Fruit fly (Drosophila melanogaster) whole organism, embryonic: ENCODE measurements around the gene Polr1F.
A peak's percentile ranks its signal among the peaks of the same experiment; 100 is the strongest.

Source experiments
- ATbp ChIP-seq: fragments of 200-800 bp; sonication (Bioruptor generic); optimal IDR thresholded peaks from 2 replicates; lab custom pipeline; 2017; ENCODE audit warnings: missing biosample characterization, mild to moderate bottlenecking, missing genetic modification characterization, missing genetic modification reagents
- Abd-B ChIP-seq: fragments of 200-800 bp; sonication (Bioruptor generic); optimal IDR thresholded peaks from 2 replicates; lab custom pipeline; 2018; ENCODE audit warnings: missing biosample characterization, mild to moderate bottlenecking, missing genetic modification characterization, moderate library complexity
- BEAF-32 ChIP-seq: fragments of 200-800 bp; sonication (Bioruptor generic); optimal IDR thresholded peaks from 3 replicates; lab custom pipeline; 2017; ENCODE audit warnings: missing biosample characterization, missing genetic modification characterization, mild to moderate bottlenecking, moderate library complexity, missing genetic modification reagents
- CG11456 ChIP-seq: fragments of 200-800 bp; sonication (Bioruptor generic); IDR thresholded peaks from 3 replicates; pipeline ENCODE4 v1.3.6; 2022; ENCODE audit warnings: missing biosample characterization, missing genetic modification characterization
- CG12104 ChIP-seq: fragments of 200-800 bp; sonication (Bioruptor generic); optimal IDR thresholded peaks from 3 replicates; lab custom pipeline; 2016; ENCODE audit warnings: missing biosample characterization, missing genetic modification characterization
- CG12299 ChIP-seq: fragments of 200-800 bp; sonication (Bioruptor generic); optimal IDR thresholded peaks from 2 replicates; lab custom pipeline; 2018; ENCODE audit warnings: missing biosample characterization, mild to moderate bottlenecking, missing genetic modification characterization
- CG1233 ChIP-seq: fragments of 200-800 bp; sonication (Bioruptor generic); optimal IDR thresholded peaks from 4 replicates; lab custom pipeline; 2018; ENCODE audit warnings: missing biosample characterization, mild to moderate bottlenecking, missing genetic modification characterization
- CG14710 ChIP-seq: fragments of 200-800 bp; sonication (Bioruptor generic); optimal IDR thresholded peaks from 3 replicates; lab custom pipeline; 2019; ENCODE audit warnings: missing biosample characterization, mild to moderate bottlenecking, missing genetic modification characterization, moderate library complexity
- CG16813 ChIP-seq: fragments of 200-800 bp; sonication (Bioruptor generic); IDR thresholded peaks from 3 replicates; pipeline ENCODE4 v1.3.6; 2022; ENCODE audit warnings: missing biosample characterization, missing genetic modification characterization; ENCODE audit not compliant: partially characterized antibody
- CG17361 ChIP-seq: fragments of 200-800 bp; sonication (Bioruptor generic); IDR thresholded peaks from 3 replicates; pipeline ENCODE4 v1.3.6; 2022; ENCODE audit warnings: missing biosample characterization, missing genetic modification characterization
- CG1792 ChIP-seq: fragments of 200-800 bp; sonication (Bioruptor generic); optimal IDR thresholded peaks from 2 replicates; lab custom pipeline; 2016; ENCODE audit warnings: missing biosample characterization, missing genetic modification characterization
- CG30431 ChIP-seq: fragments of 200-800 bp; sonication (Bioruptor generic); optimal IDR thresholded peaks from 2 replicates; lab custom pipeline; 2017; ENCODE audit warnings: missing biosample characterization, missing genetic modification characterization
- CG31388 ChIP-seq: fragments of 200-800 bp; sonication (Bioruptor generic); optimal IDR thresholded peaks from 2 replicates; lab custom pipeline; 2016; ENCODE audit warnings: missing biosample characterization, missing genetic modification characterization
- CG32532 ChIP-seq: fragments of 200-800 bp; sonication (Bioruptor generic); IDR thresholded peaks from 2 replicates; pipeline ENCODE4 v1.3.6; 2022; ENCODE audit warnings: missing biosample characterization, missing genetic modification characterization
- CG32767 ChIP-seq: fragments of 200-800 bp; sonication (Bioruptor generic); IDR thresholded peaks from 2 replicates; pipeline ENCODE4 v1.3.6; 2022; ENCODE audit warnings: missing biosample characterization, missing genetic modification characterization
- CG33213 ChIP-seq: fragments of 200-800 bp; sonication (Bioruptor generic); optimal IDR thresholded peaks from 3 replicates; lab custom pipeline; 2016; ENCODE audit warnings: missing biosample characterization, missing genetic modification characterization
- CG4424 ChIP-seq: fragments of 200-800 bp; sonication (Bioruptor generic); optimal IDR thresholded peaks from 3 replicates; lab custom pipeline; 2016; ENCODE audit warnings: missing biosample characterization, missing genetic modification characterization
- CG4730 ChIP-seq: fragments of 200-800 bp; sonication (Bioruptor generic); IDR thresholded peaks from 2 replicates; pipeline ENCODE4 v1.3.6; 2022; ENCODE audit warnings: missing biosample characterization, missing genetic modification characterization
- CG4820 ChIP-seq: fragments of 200-800 bp; sonication (Bioruptor generic); optimal IDR thresholded peaks from 3 replicates; lab custom pipeline; 2016; ENCODE audit warnings: missing biosample characterization, missing genetic modification characterization
- CG6689 ChIP-seq: fragments of 200-800 bp; sonication (Bioruptor generic); IDR thresholded peaks from 2 replicates; pipeline ENCODE4 v1.3.6; 2022; ENCODE audit warnings: missing biosample characterization, missing genetic modification characterization
- CG9727 ChIP-seq: fragments of 200-800 bp; sonication (Bioruptor generic); optimal IDR thresholded peaks from 3 replicates; lab custom pipeline; 2017; ENCODE audit warnings: missing biosample characterization, mild to moderate bottlenecking, missing genetic modification characterization
- Chrac-16 ChIP-seq: fragments of 200-800 bp; sonication (Bioruptor generic); optimal IDR thresholded peaks from 3 replicates; lab custom pipeline; 2016; ENCODE audit warnings: missing biosample characterization, missing genetic modification characterization
- CoRest ChIP-seq: fragments of 200-800 bp; sonication (Bioruptor generic); optimal IDR thresholded peaks from 3 replicates; lab custom pipeline; 2018; ENCODE audit warnings: missing biosample characterization, mild to moderate bottlenecking, missing genetic modification characterization, moderate library complexity
- Drgx ChIP-seq: fragments of 200-800 bp; sonication (Bioruptor generic); IDR thresholded peaks from 2 replicates; pipeline ENCODE4 v1.3.6; 2022; ENCODE audit warnings: missing biosample characterization, missing genetic modification characterization
- ERR ChIP-seq: fragments of 200-800 bp; sonication (Bioruptor generic); optimal IDR thresholded peaks from 2 replicates; lab custom pipeline; 2016; ENCODE audit warnings: missing biosample characterization, missing genetic modification characterization
- Fer3 ChIP-seq: fragments of 200-800 bp; sonication (Bioruptor generic); optimal IDR thresholded peaks from 2 replicates; lab custom pipeline; 2018; ENCODE audit warnings: missing biosample characterization, mild to moderate bottlenecking, missing genetic modification characterization, moderate library complexity
- Nf-YC ChIP-seq: fragments of 200-800 bp; optimal IDR thresholded peaks from 3 replicates; lab custom pipeline; 2019; ENCODE audit warnings: missing biosample characterization, mild to moderate bottlenecking, missing genetic modification characterization, moderate library complexity
- NfI ChIP-seq: fragments of 200-800 bp; sonication (Bioruptor generic); optimal IDR thresholded peaks from 3 replicates; lab custom pipeline; 2018; ENCODE audit warnings: missing biosample characterization, mild to moderate bottlenecking, missing genetic modification characterization, moderate library complexity
- Scr ChIP-seq: fragments of 200-800 bp; sonication (Bioruptor generic); IDR thresholded peaks from 2 replicates; pipeline ENCODE4 v1.3.6; 2022; ENCODE audit warnings: missing biosample characterization, missing genetic modification characterization; ENCODE audit not compliant: partially characterized antibody
- Sox100B ChIP-seq: fragments of 200-800 bp; sonication (Bioruptor generic); optimal IDR thresholded peaks from 3 replicates; lab custom pipeline; 2018; ENCODE audit warnings: missing biosample characterization, mild to moderate bottlenecking, missing genetic modification characterization
- Usf ChIP-seq: fragments of 200-800 bp; sonication (Bioruptor generic); optimal IDR thresholded peaks from 2 replicates; lab custom pipeline; 2017; ENCODE audit warnings: missing genotype, missing biosample characterization, missing genetic modification characterization
- ap ChIP-seq: fragments of 200-800 bp; sonication (Bioruptor generic); IDR thresholded peaks from 2 replicates; pipeline ENCODE4 v1.3.6; 2022; ENCODE audit warnings: missing biosample characterization, missing genetic modification characterization
- bcd ChIP-seq: fragments of 200-800 bp; sonication (Bioruptor generic); optimal IDR thresholded peaks from 2 replicates; lab custom pipeline; 2017; ENCODE audit warnings: missing biosample characterization, mild to moderate bottlenecking, missing genetic modification characterization
- croc ChIP-seq: fragments of 200-800 bp; sonication (Bioruptor generic); conservative IDR thresholded peaks from 3 replicates; pipeline ENCODE4 v1.3.6; 2022; ENCODE audit warnings: missing biosample characterization, missing genetic modification characterization
- cwo ChIP-seq: fragments of 200-800 bp; sonication (Bioruptor generic); optimal IDR thresholded peaks from 3 replicates; lab custom pipeline; 2017; ENCODE audit warnings: missing biosample characterization, missing genetic modification characterization, mild to moderate bottlenecking, moderate library complexity, missing genetic modification reagents
- ems ChIP-seq: fragments of 200-800 bp; sonication (Bioruptor generic); optimal IDR thresholded peaks from 3 replicates; lab custom pipeline; 2016; ENCODE audit warnings: missing biosample characterization, missing genetic modification characterization
- esg ChIP-seq: fragments of 200-800 bp; sonication (Bioruptor generic); conservative IDR thresholded peaks from 2 replicates; pipeline ENCODE4 v1.3.6; 2022; ENCODE audit warnings: missing biosample characterization, missing genetic modification characterization
- gfzf ChIP-seq: fragments of 200-800 bp; sonication (Bioruptor generic); optimal IDR thresholded peaks from 2 replicates; lab custom pipeline; 2016; ENCODE audit warnings: missing biosample characterization, mild to moderate bottlenecking, missing genetic modification characterization, moderate library complexity
- gsb ChIP-seq: fragments of 200-800 bp; sonication (Bioruptor generic); IDR thresholded peaks from 2 replicates; pipeline ENCODE4 v1.3.6; 2022; ENCODE audit warnings: missing biosample characterization, missing genetic modification characterization
- lmd ChIP-seq: fragments of 200-800 bp; sonication (Bioruptor generic); IDR thresholded peaks from 2 replicates; pipeline ENCODE4 v1.3.6; 2022; ENCODE audit warnings: missing biosample characterization, missing genetic modification characterization
- luna ChIP-seq: fragments of 200-800 bp; sonication (Bioruptor generic); optimal IDR thresholded peaks from 2 replicates; lab custom pipeline; 2016; ENCODE audit warnings: missing biosample characterization, missing genetic modification characterization
- nom ChIP-seq: fragments of 200-800 bp; sonication (Bioruptor generic); optimal IDR thresholded peaks from 2 replicates; lab custom pipeline; 2017; ENCODE audit warnings: missing biosample characterization, missing genetic modification characterization, mild to moderate bottlenecking, moderate library complexity, missing genetic modification reagents
- p53 ChIP-seq: fragments of 200-800 bp; sonication (Bioruptor generic); optimal IDR thresholded peaks from 2 replicates; lab custom pipeline; 2016; ENCODE audit warnings: missing biosample characterization, missing genetic modification characterization
- pros ChIP-seq: fragments of 200-800 bp; sonication (Bioruptor generic); optimal IDR thresholded peaks from 3 replicates; lab custom pipeline; 2019; ENCODE audit warnings: missing biosample characterization, mild to moderate bottlenecking, missing genetic modification characterization, moderate library complexity
- ro ChIP-seq: fragments of 200-800 bp; sonication (Bioruptor generic); IDR thresholded peaks from 2 replicates; pipeline ENCODE4 v1.3.6; 2022; ENCODE audit warnings: missing biosample characterization, missing genetic modification characterization
- row ChIP-seq: fragments of 200-800 bp; sonication (Bioruptor generic); IDR thresholded peaks from 3 replicates; pipeline ENCODE4 v1.3.6; 2022; ENCODE audit warnings: missing biosample characterization, missing genetic modification characterization
- tll ChIP-seq, 2 experiments: fragments of 200-800 bp in 1 of 2; fragments of >200 bp in 1 of 2; sonication (Bioruptor generic) in 1 of 2; optimal IDR thresholded peaks; 2 replicates each; lab custom pipeline; 2017 to 2019; ENCODE audit warnings: missing biosample characterization in 2 of 2, missing genetic modification characterization in 2 of 2, mild to moderate bottlenecking in 1 of 2, moderate library complexity in 1 of 2
- trh ChIP-seq: fragments of 200-800 bp; sonication (Bioruptor generic); optimal IDR thresholded peaks from 2 replicates; lab custom pipeline; 2016; ENCODE audit warnings: missing biosample characterization, missing genetic modification characterization
- zen ChIP-seq: fragments of 200-800 bp; sonication (Bioruptor generic); optimal IDR thresholded peaks from 3 replicates; lab custom pipeline; 2018; ENCODE audit warnings: missing biosample characterization, mild to moderate bottlenecking, missing genetic modification characterization, moderate library complexity
- zf30C ChIP-seq: fragments of 200-800 bp; sonication (Bioruptor generic); optimal IDR thresholded peaks from 3 replicates; lab custom pipeline; 2018; ENCODE audit warnings: missing biosample characterization, mild to moderate bottlenecking, missing genetic modification characterization

Gene Polr1F

DNA sequence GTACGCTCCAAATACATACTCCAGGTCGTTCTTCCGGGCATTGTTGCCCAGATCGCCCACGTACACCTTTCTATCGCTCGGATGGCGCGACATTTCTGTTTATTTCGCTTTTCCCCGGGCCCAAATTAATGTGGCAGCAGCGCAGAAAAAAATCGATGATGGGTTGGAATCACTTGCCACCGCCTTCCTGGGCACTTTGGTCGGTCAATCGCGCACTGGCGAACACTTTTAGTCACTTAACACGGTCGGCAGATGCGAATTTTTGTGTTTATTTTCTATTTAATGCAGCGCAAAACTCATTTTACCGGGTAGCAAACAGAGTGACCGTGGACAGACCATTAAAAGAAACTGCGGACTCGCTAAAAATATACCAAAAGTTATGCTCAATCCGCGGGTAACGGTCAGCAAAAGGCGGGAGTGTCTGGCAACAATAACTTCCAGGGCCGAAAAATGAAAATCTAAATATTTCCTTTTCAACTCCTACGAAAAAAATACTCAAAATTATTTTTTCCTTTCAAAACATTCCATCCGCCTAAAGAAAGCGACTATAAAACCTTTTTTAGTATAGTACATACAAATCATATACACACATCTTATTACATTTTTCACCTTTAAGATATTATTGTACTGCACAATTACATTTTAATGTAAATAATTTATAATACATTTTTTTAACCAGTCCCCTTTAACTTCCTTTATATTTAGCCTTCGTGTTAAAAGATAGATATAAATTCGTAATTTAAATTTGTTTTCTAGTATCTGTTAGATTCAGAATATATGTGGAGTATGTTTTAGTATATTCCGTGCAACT is 12.4 kb upstream of the Polr1F start, which contains the start of gene x16 (continued):
- TF ChIP-seq CG31388 (GFP tag; lab: Kevin White, UChicago), result no peak
- no peak for TF ChIP-seq Drgx
- no peak for TF ChIP-seq pros (GFP tag; lab: Kevin White, UChicago)
- no peak for TF ChIP-seq CG17361 (GFP tag; lab: Robert Waterston, UW)
- peak; percentile 37 for TF ChIP-seq BEAF-32 (GFP tag; lab: Kevin White, UChicago)
- TF ChIP-seq Abd-B, result no peak
- TF ChIP-seq zen (tag; lab: Kevin White, UChicago), result no peak
- TF ChIP-seq cwo (GFP tag; lab: Kevin White, UChicago), result no peak
- TF ChIP-seq CG4820 (GFP tag; lab: Kevin White, UChicago), result no peak
- no peak for TF ChIP-seq Chrac-16 (GFP tag; lab: Kevin White, UChicago)
- no peak for TF ChIP-seq CG30431 (GFP tag; lab: Kevin White, UChicago)
- TF ChIP-seq CoRest (tag; lab: Kevin White, UChicago), result no peak
- TF ChIP-seq Sox100B (GFP tag; lab: Kevin White, UChicago), result no peak
- TF ChIP-seq CG12299 (tag; lab: Kevin White, UChicago), result no peak
- no peak for TF ChIP-seq CG6689 (GFP tag; lab: Robert Waterston, UW)
- TF ChIP-seq CG14710 (tag; lab: Kevin White, UChicago), result peak; percentile 50
- no peak for TF ChIP-seq CG4730 (GFP tag; lab: Robert Waterston, UW)
- no peak for TF ChIP-seq p53 (GFP tag; lab: Kevin White, UChicago)
- TF ChIP-seq CG16813, result no peak
- TF ChIP-seq croc (GFP tag; lab: Robert Waterston, UW), result no peak
- no peak for TF ChIP-seq Fer3 (tag; lab: Kevin White, UChicago)
- no peak for TF ChIP-seq CG32767 (GFP tag; lab: Robert Waterston, UW)
- no peak for TF ChIP-seq ATbp (GFP tag; lab: Kevin White, UChicago)
- no peak for TF ChIP-seq nom (GFP tag; lab: Kevin White, UChicago)
- no peak for TF ChIP-seq trh (GFP tag; lab: Kevin White, UChicago)
- TF ChIP-seq CG4424 (GFP tag; lab: Kevin White, UChicago), result peak; percentile 23
- no peak for TF ChIP-seq ems (GFP tag; lab: Kevin White, UChicago)
- no peak for TF ChIP-seq zf30C
- no peak for TF ChIP-seq luna (GFP tag; lab: Kevin White, UChicago)
- no peak for TF ChIP-seq CG11456 (GFP tag; lab: Robert Waterston, UW)
- no peak for TF ChIP-seq CG32532
- TF ChIP-seq CG12104 (GFP tag; lab: Kevin White, UChicago), result no peak
- no peak for TF ChIP-seq ERR (GFP tag; lab: Kevin White, UChicago)
- TF ChIP-seq Nf-YC (tag; lab: Kevin White, UChicago), result no peak
- TF ChIP-seq Usf (GFP tag; lab: Kevin White, UChicago), result no peak
- TF ChIP-seq ro (GFP tag; lab: Robert Waterston, UW), result no peak
- no peak for TF ChIP-seq CG9727
- peak; percentile 34; the same call in 2 of the 3 replicates for TF ChIP-seq row (GFP tag; lab: Robert Waterston, UW)
- TF ChIP-seq CG33213, result no peak
- TF ChIP-seq NfI (GFP tag; lab: Kevin White, UChicago), result no peak
- no peak for TF ChIP-seq esg (GFP tag; lab: Robert Waterston, UW)
- no peak for TF ChIP-seq bcd
- peak; percentile 85 for TF ChIP-seq gfzf (GFP tag; lab: Kevin White, UChicago)
- no peak for TF ChIP-seq tll (GFP tag; optimal IDR thresholded peaks at IDR 0.05; lab: Kevin White, UChicago)
- TF ChIP-seq lmd, result no peak
- no peak for TF ChIP-seq Scr
- TF ChIP-seq CG1792 (GFP tag; lab: Kevin White, UChicago), result no peak
- no peak for TF ChIP-seq gsb
- TF ChIP-seq CG1233 (GFP tag; lab: Kevin White, UChicago), result no peak
- TF ChIP-seq ap (GFP tag; lab: Robert Waterston, UW), result no peak
